Fruit fly (Drosophila melanogaster) whole organism, embryonic: Measurements from ENCODE around the gene Toll-4.

Experiments
- Abd-B ChIP-seq: fragments of 200-800 bp; sonication (Bioruptor generic); optimal IDR thresholded peaks from 2 replicates; lab custom pipeline; 2018; ENCODE audit warnings: missing biosample characterization, mild to moderate bottlenecking, missing genetic modification characterization, moderate library complexity
- Aef1 ChIP-seq: fragments of 200-800 bp; sonication (Bioruptor generic); IDR thresholded peaks from 3 replicates; pipeline ENCODE4 v1.3.6; 2022; ENCODE audit warnings: missing biosample characterization, missing genetic modification characterization
- Antp ChIP-seq: fragments of 200-800 bp; sonication (Bioruptor generic); optimal IDR thresholded peaks from 3 replicates; lab custom pipeline; 2016; ENCODE audit warnings: missing biosample characterization, missing genetic modification characterization
- CG12104 ChIP-seq: fragments of 200-800 bp; sonication (Bioruptor generic); optimal IDR thresholded peaks from 3 replicates; lab custom pipeline; 2016; ENCODE audit warnings: missing biosample characterization, missing genetic modification characterization
- CG13624 ChIP-seq: fragments of 200-800 bp; sonication (Bioruptor generic); optimal IDR thresholded peaks from 2 replicates; lab custom pipeline; 2016; ENCODE audit warnings: missing biosample characterization, missing genetic modification characterization
- CG1603 ChIP-seq: fragments of 200-800 bp; sonication (Bioruptor generic); optimal IDR thresholded peaks from 2 replicates; lab custom pipeline; 2019; ENCODE audit warnings: missing biosample characterization, mild to moderate bottlenecking, missing genetic modification characterization, moderate library complexity
- CG17186 ChIP-seq: fragments of 200-800 bp; sonication (Bioruptor generic); optimal IDR thresholded peaks from 3 replicates; lab custom pipeline; 2017; ENCODE audit warnings: missing biosample characterization, missing genetic modification reagents, missing genetic modification characterization
- CG17612 ChIP-seq: fragments of 200-800 bp; sonication (Bioruptor generic); IDR thresholded peaks from 2 replicates; pipeline ENCODE4 v1.3.6; 2022; ENCODE audit warnings: missing biosample characterization, missing genetic modification characterization
- CG30020 ChIP-seq: fragments of 200-800 bp; optimal IDR thresholded peaks from 2 replicates; lab custom pipeline; 2019; ENCODE audit warnings: missing biosample characterization, mild to moderate bottlenecking, missing genetic modification characterization, moderate library complexity
- CG33557 ChIP-seq: fragments of 200-800 bp; sonication (Bioruptor generic); optimal IDR thresholded peaks from 2 replicates; lab custom pipeline; 2019; ENCODE audit warnings: missing biosample characterization, mild to moderate bottlenecking, missing genetic modification characterization, moderate library complexity
- CG42726 ChIP-seq: fragments of 200-800 bp; sonication (Bioruptor generic); IDR thresholded peaks from 2 replicates; pipeline ENCODE4 v1.3.6; 2022; ENCODE audit warnings: missing biosample characterization, missing genetic modification characterization; ENCODE audit not compliant: partially characterized antibody
- CG4820 ChIP-seq: fragments of 200-800 bp; sonication (Bioruptor generic); optimal IDR thresholded peaks from 3 replicates; lab custom pipeline; 2016; ENCODE audit warnings: missing biosample characterization, missing genetic modification characterization
- CG5245 ChIP-seq: fragments of 200-800 bp; sonication (Bioruptor generic); optimal IDR thresholded peaks from 3 replicates; lab custom pipeline; 2016; ENCODE audit warnings: missing biosample characterization, missing genetic modification characterization
- CG7357 ChIP-seq: fragments of 200-800 bp; sonication (Bioruptor generic); IDR thresholded peaks from 3 replicates; pipeline ENCODE4 v1.3.6; 2022; ENCODE audit warnings: missing biosample characterization, missing genetic modification characterization
- CG7963 ChIP-seq: fragments of 200-800 bp; sonication (Bioruptor generic); IDR thresholded peaks from 3 replicates; pipeline ENCODE4 v1.3.6; 2022; ENCODE audit warnings: missing biosample characterization, missing genetic modification characterization; ENCODE audit not compliant: partially characterized antibody
- Dip2 ChIP-seq: fragments of 200-800 bp; sonication (Bioruptor generic); IDR thresholded peaks from 2 replicates; pipeline ENCODE4 v1.3.6; 2022; ENCODE audit warnings: missing biosample characterization, missing genetic modification characterization
- Dref ChIP-seq: fragments of 200-800 bp; sonication (Bioruptor generic); IDR thresholded peaks from 2 replicates; pipeline ENCODE4 v1.3.6; 2022; ENCODE audit warnings: missing biosample characterization, missing genetic modification characterization
- Drgx ChIP-seq: fragments of 200-800 bp; sonication (Bioruptor generic); IDR thresholded peaks from 2 replicates; pipeline ENCODE4 v1.3.6; 2022; ENCODE audit warnings: missing biosample characterization, missing genetic modification characterization
- E2f1 ChIP-seq: fragments of 200-800 bp; sonication (Bioruptor generic); IDR thresholded peaks from 2 replicates; pipeline ENCODE4 v1.3.6; 2022; ENCODE audit warnings: missing biosample characterization, missing genetic modification characterization
- HLHmδ ChIP-seq: fragments of 200-800 bp; sonication (Bioruptor generic); optimal IDR thresholded peaks from 2 replicates; lab custom pipeline; 2018; ENCODE audit warnings: missing biosample characterization, mild to moderate bottlenecking, missing genetic modification characterization, moderate library complexity
- Hr39 ChIP-seq: fragments of >200 bp; optimal IDR thresholded peaks from 2 replicates; lab custom pipeline; 2017
- Hr78 ChIP-seq, 2 experiments: fragments of 200-800 bp in 1 of 2; fragments of >200 bp in 1 of 2; sonication (Bioruptor generic) in 1 of 2; optimal IDR thresholded peaks; 2 replicates each; lab custom pipeline; 2017 to 2019; ENCODE audit warnings: missing biosample characterization in 2 of 2, missing genetic modification characterization in 2 of 2, mild to moderate bottlenecking in 1 of 2, moderate library complexity in 1 of 2
- Myb ChIP-seq: fragments of 200-800 bp; sonication (Bioruptor generic); optimal IDR thresholded peaks from 2 replicates; lab custom pipeline; 2016; ENCODE audit warnings: missing biosample characterization, missing genetic modification characterization
- Optix ChIP-seq: fragments of 200-800 bp; sonication (Bioruptor generic); IDR thresholded peaks from 3 replicates; pipeline ENCODE4 v1.3.6; 2022; ENCODE audit warnings: missing biosample characterization, missing genetic modification characterization
- Rfx ChIP-seq: fragments of 200-800 bp; sonication (Bioruptor generic); IDR thresholded peaks from 2 replicates; pipeline ENCODE4 v1.3.6; 2022; ENCODE audit warnings: missing biosample characterization, missing genetic modification characterization
- Usf ChIP-seq: fragments of 200-800 bp; sonication (Bioruptor generic); optimal IDR thresholded peaks from 2 replicates; lab custom pipeline; 2017; ENCODE audit warnings: missing genotype, missing biosample characterization, missing genetic modification characterization
- bigmax ChIP-seq: fragments of 200-800 bp; sonication (Bioruptor generic); optimal IDR thresholded peaks from 2 replicates; lab custom pipeline; 2018; ENCODE audit warnings: missing biosample characterization, mild to moderate bottlenecking, missing genetic modification characterization
- corto ChIP-seq: fragments of 200-800 bp; sonication (Bioruptor generic); optimal IDR thresholded peaks from 2 replicates; lab custom pipeline; 2016; ENCODE audit warnings: missing biosample characterization, mild to moderate bottlenecking, missing genetic modification characterization, moderate library complexity
- crol ChIP-seq: fragments of 200-800 bp; sonication (Bioruptor generic); IDR thresholded peaks from 2 replicates; pipeline ENCODE4 v1.3.6; 2022; ENCODE audit warnings: missing biosample characterization, missing genetic modification characterization
- cwo ChIP-seq: fragments of 200-800 bp; sonication (Bioruptor generic); optimal IDR thresholded peaks from 3 replicates; lab custom pipeline; 2017; ENCODE audit warnings: missing biosample characterization, missing genetic modification characterization, mild to moderate bottlenecking, moderate library complexity, missing genetic modification reagents
- disco-r ChIP-seq: fragments of 200-800 bp; sonication (Bioruptor generic); optimal IDR thresholded peaks from 2 replicates; lab custom pipeline; 2016; ENCODE audit warnings: missing biosample characterization, missing genetic modification characterization
- dysf ChIP-seq: fragments of 200-800 bp; sonication (Bioruptor generic); IDR thresholded peaks from 3 replicates; pipeline ENCODE4 v1.3.6; 2022; ENCODE audit warnings: missing biosample characterization, missing genetic modification characterization
- gfzf ChIP-seq: fragments of 200-800 bp; sonication (Bioruptor generic); optimal IDR thresholded peaks from 2 replicates; lab custom pipeline; 2016; ENCODE audit warnings: missing biosample characterization, mild to moderate bottlenecking, missing genetic modification characterization, moderate library complexity
- hth ChIP-seq: fragments of >200 bp; optimal IDR thresholded peaks from 2 replicates; lab custom pipeline; 2017; ENCODE audit warnings: inconsistent platforms
- klu ChIP-seq: fragments of 200-800 bp; sonication (Bioruptor generic); IDR thresholded peaks from 2 replicates; pipeline ENCODE4 v1.3.6; 2022; ENCODE audit warnings: missing biosample characterization, missing genetic modification characterization
- lmd ChIP-seq: fragments of 200-800 bp; sonication (Bioruptor generic); IDR thresholded peaks from 2 replicates; pipeline ENCODE4 v1.3.6; 2022; ENCODE audit warnings: missing biosample characterization, missing genetic modification characterization
- mirr ChIP-seq: fragments of 200-800 bp; sonication (Bioruptor generic); optimal IDR thresholded peaks from 3 replicates; lab custom pipeline; 2018; ENCODE audit warnings: missing biosample characterization, mild to moderate bottlenecking, missing genetic modification characterization
- nmo ChIP-seq: fragments of 200-800 bp; sonication (Bioruptor generic); optimal IDR thresholded peaks from 2 replicates; lab custom pipeline; 2018; ENCODE audit warnings: missing biosample characterization, mild to moderate bottlenecking, missing genetic modification characterization, moderate library complexity
- odd ChIP-seq: fragments of 200-800 bp; sonication (Bioruptor generic); optimal IDR thresholded peaks from 2 replicates; lab custom pipeline; 2017; ENCODE audit warnings: missing biosample characterization, mild to moderate bottlenecking, missing genetic modification characterization
- pfk ChIP-seq: fragments of 200-800 bp; sonication (Bioruptor generic); optimal IDR thresholded peaks from 2 replicates; lab custom pipeline; 2018; ENCODE audit warnings: missing biosample characterization, mild to moderate bottlenecking, missing genetic modification characterization, moderate library complexity
- pho ChIP-seq: fragments of 200-800 bp; sonication (Bioruptor generic); optimal IDR thresholded peaks from 2 replicates; lab custom pipeline; 2016; ENCODE audit warnings: missing biosample characterization, missing genetic modification characterization
- ranshi ChIP-seq: fragments of 200-800 bp; sonication (Bioruptor generic); IDR thresholded peaks from 2 replicates; pipeline ENCODE4 v1.3.6; 2022; ENCODE audit warnings: missing biosample characterization, missing genetic modification characterization
- ro ChIP-seq: fragments of 200-800 bp; sonication (Bioruptor generic); IDR thresholded peaks from 2 replicates; pipeline ENCODE4 v1.3.6; 2022; ENCODE audit warnings: missing biosample characterization, missing genetic modification characterization
- sens ChIP-seq: fragments of 200-800 bp; sonication (Bioruptor generic); peaks from one replicate; lab custom pipeline; 2016; ENCODE audit warnings: missing biosample characterization, missing genetic modification characterization
- sr ChIP-seq: fragments of 200-800 bp; sonication (Bioruptor generic); IDR thresholded peaks from 3 replicates; pipeline ENCODE4 v1.3.6; 2022; ENCODE audit warnings: missing biosample characterization, missing genetic modification characterization
- trh ChIP-seq: fragments of 200-800 bp; sonication (Bioruptor generic); optimal IDR thresholded peaks from 2 replicates; lab custom pipeline; 2016; ENCODE audit warnings: missing biosample characterization, missing genetic modification characterization
- unc-4 ChIP-seq: fragments of 200-800 bp; sonication (Bioruptor generic); IDR thresholded peaks from 2 replicates; pipeline ENCODE4 v1.3.6; 2022; ENCODE audit warnings: missing biosample characterization, missing genetic modification characterization; ENCODE audit not compliant: partially characterized antibody
- unpg ChIP-seq: fragments of 200-800 bp; sonication (Bioruptor generic); optimal IDR thresholded peaks from 3 replicates; lab custom pipeline; 2018; ENCODE audit warnings: missing biosample characterization, mild to moderate bottlenecking, missing genetic modification characterization, moderate library complexity
- usp ChIP-seq: fragments of >200 bp; optimal IDR thresholded peaks from 2 replicates; lab custom pipeline; 2017; ENCODE audit warnings: missing biosample characterization, missing genetic modification characterization
- vvl ChIP-seq: fragments of 200-800 bp; sonication (Bioruptor generic); IDR thresholded peaks from 2 replicates; pipeline ENCODE4 v1.3.6; 2022; ENCODE audit warnings: missing biosample characterization, missing genetic modification characterization

Toll-4 gene

dm6 chr2L:9125418-9125928 lies 41.6 kb downstream of the Toll-4 start, which contains the start of gene CG32982 (continued):
- TF ChIP-seq dysf (GFP tag; lab: Robert Waterston, UW) = peak; percentile 95
- TF ChIP-seq klu = peak; percentile 91; the same call in 1 of the 2 replicates
- TF ChIP-seq Abd-B (GFP tag; lab: Kevin White, UChicago) = peak; percentile 92
- peak; percentile 24; the same call in 1 of the 2 replicates for TF ChIP-seq Dip2 (GFP tag; lab: Robert Waterston, UW)
- TF ChIP-seq CG7357 = peak; percentile 84
- TF ChIP-seq CG17612 (GFP tag; lab: Robert Waterston, UW) = peak; percentile 68

dm6 chr2L:9127072-9127646 lies 43.3 kb downstream of the Toll-4 start:
- TF ChIP-seq Rfx (GFP tag; lab: Robert Waterston, UW) (no peak), CG42726 (GFP tag; lab: Robert Waterston, UW) (no peak), Optix (no peak), CG17186 (GFP tag; lab: Kevin White, UChicago) (no peak), Antp (GFP tag; lab: Kevin White, UChicago) (no peak), cwo (no peak), unpg (GFP tag; lab: Kevin White, UChicago) (no peak), pfk (no peak), lmd (0 out of 2 replicates have a peak, but pooled peaks have one; percentile 17), trh (GFP tag; lab: Kevin White, UChicago) (no peak), Usf (no peak), usp (GFP tag; lab: Kevin White, UChicago) (no peak), HLHmδ (no peak), disco-r (GFP tag; lab: Kevin White, UChicago) (no peak), Hr78 (GFP tag; optimal IDR thresholded peaks at IDR 0.05; lab: Kevin White, UChicago) (no peak), crol (GFP tag; lab: Robert Waterston, UW) (peak; percentile 97), Dref (GFP tag; lab: Robert Waterston, UW) (no peak), vvl (GFP tag; lab: Robert Waterston, UW) (no peak), odd (GFP tag; lab: Kevin White, UChicago) (no peak), hth (no peak), ranshi (GFP tag; lab: Robert Waterston, UW) (no peak), Aef1 (GFP tag; lab: Robert Waterston, UW) (no peak), Myb (GFP tag; lab: Kevin White, UChicago) (no peak), CG4820 (GFP tag; lab: Kevin White, UChicago) (no peak), CG13624 (GFP tag; lab: Kevin White, UChicago) (no peak), corto (GFP tag; lab: Kevin White, UChicago) (no peak), CG5245 (GFP tag; lab: Kevin White, UChicago) (no peak), sens (peak; percentile 75), ro (no peak), CG7357 (no peak), pho (no peak), unc-4 (GFP tag; lab: Robert Waterston, UW) (no peak), CG30020 (tag; lab: Kevin White, UChicago) (no peak), gfzf (GFP tag; lab: Kevin White, UChicago) (no peak), Drgx (no peak), Hr39 (lab: Kevin White, UChicago) (no peak), CG12104 (no peak), CG1603 (tag; lab: Kevin White, UChicago) (no peak), E2f1 (no peak), CG33557 (GFP tag; lab: Kevin White, UChicago) (no peak), bigmax (GFP tag; lab: Kevin White, UChicago) (no peak), CG7963 (GFP tag; lab: Robert Waterston, UW) (0 out of 3 replicates have a peak, but pooled peaks have one; percentile 25), mirr (GFP tag; lab: Kevin White, UChicago) (no peak), sr (no peak), nmo (GFP tag; lab: Kevin White, UChicago) (no peak)
